Fruit fly (Drosophila melanogaster): Measurements from ENCODE around the gene CG2519.

DNA sequence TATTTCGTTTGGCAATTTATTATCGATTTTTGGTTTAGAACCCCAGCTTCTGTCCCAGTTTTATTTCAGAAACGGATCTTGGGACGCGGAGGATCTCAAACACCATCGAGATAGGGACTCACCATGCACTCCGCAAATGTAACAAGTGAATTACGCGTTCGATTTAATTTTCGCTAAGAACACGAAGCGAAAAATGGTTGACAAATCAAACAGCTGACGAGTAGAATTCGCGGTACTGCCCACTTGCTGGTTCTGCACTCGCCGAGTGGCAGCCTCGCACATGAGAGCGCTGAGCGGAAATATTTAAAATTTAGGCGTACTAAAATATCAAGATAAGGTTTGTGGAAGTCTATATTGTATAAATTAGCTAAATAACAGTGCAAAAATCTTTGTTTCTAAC is 15.8 kb upstream of the CG2519 start, which contains the start of gene Pi4KIIalpha:
- TF ChIP-seq psq (optimal IDR thresholded peaks at IDR 0.05) (no peak), h (optimal IDR thresholded peaks at IDR 0.05) (no peak)
